Fruit fly (Drosophila melanogaster): ENCODE data around the gene Ir87a.

- TF ChIP-seq CG8478 (optimal IDR thresholded peaks at IDR 0.05) (no peak), CTCF (optimal IDR thresholded peaks at IDR 0.05) (no peak)
Observed at dm6 chr3R:13395133-13395532, 24.9 kb upstream of the Ir87a start, which contains the start of gene CCHa2.
